Fruit fly (Drosophila melanogaster): ENCODE data around the gene caps.

DNA sequence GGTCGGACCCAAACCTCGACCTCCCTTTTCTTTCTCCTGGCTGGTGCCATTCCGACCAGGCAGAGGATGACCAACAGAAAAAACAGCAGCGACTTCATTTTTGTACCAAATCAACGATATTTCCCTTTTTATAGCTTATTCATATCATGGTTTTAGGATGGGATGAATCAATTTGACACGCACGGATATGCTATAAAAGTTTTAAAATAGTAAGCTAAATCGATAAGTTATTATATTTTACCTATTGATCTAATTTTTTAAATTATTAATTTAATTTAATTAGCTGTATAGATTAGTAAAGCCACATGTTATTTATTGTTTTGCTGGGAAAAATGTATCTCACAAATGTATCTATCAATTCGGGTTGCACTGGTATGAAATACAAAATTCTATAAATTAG is 70.4 kb downstream of the caps start, which contains the start of gene CG42481:
- TF ChIP-seq OdsH (GFP tag; optimal IDR thresholded peaks at IDR 0.05) (no peak), CG15336 (GFP tag; IDR thresholded peaks at IDR 0.05) (no peak), dac (GFP tag; optimal IDR thresholded peaks at IDR 0.05) (no peak), achi (GFP tag; optimal IDR thresholded peaks at IDR 0.05) (no peak), CG10669 (GFP tag; optimal IDR thresholded peaks at IDR 0.05) (no peak)
